Worm (Caenorhabditis elegans): ENCODE results near the gene hsp-60.

Gene hsp-60

ce11 chrIII:1601464-1602169 lies 17.9 kb upstream of the hsp-60 start (continued):
- TF ChIP-seq hrde-1 (tag; optimal IDR thresholded peaks at IDR 0.05; ENCODE audit: borderline replicate concordance) (peak; percentile 56), aptf-2 (GFP tag; conservative IDR thresholded peaks at IDR 0.05) (peak; percentile 78), nfya-2 (GFP tag; IDR thresholded peaks at IDR 0.05) (no peak), egl-18 (GFP tag; IDR thresholded peaks at IDR 0.05) (no peak), nhr-120 (GFP tag; IDR thresholded peaks at IDR 0.05) (0 out of 2 replicates have a peak, but pooled peaks have one; percentile 73), unc-130 (GFP tag; optimal IDR thresholded peaks at IDR 0.05) (peak; percentile 35), zim-3 (tag; optimal IDR thresholded peaks at IDR 0.05) (peak; percentile 79), hlh-12 (tag; optimal IDR thresholded peaks at IDR 0.05) (peak; percentile 48), pha-4 (tag; optimal IDR thresholded peaks at IDR 0.05) (no peak), ztf-25 (GFP tag; IDR thresholded peaks at IDR 0.05) (peak; percentile 97), madf-6 (GFP tag; IDR thresholded peaks at IDR 0.05) (peak; percentile 43)

ce11 chrIII:1602682-1603081 lies 16.9 kb upstream of the hsp-60 start:
- no peak for TF ChIP-seq ama-1 (optimal IDR thresholded peaks at IDR 0.05)
- no peak for TF ChIP-seq ama-1 (GFP tag; optimal IDR thresholded peaks at IDR 0.05)
- peak; percentile 21 for TF ChIP-seq nhr-80 (tag; optimal IDR thresholded peaks at IDR 0.05)
- no peak for TF ChIP-seq lin-35 (GFP tag; optimal IDR thresholded peaks at IDR 0.05)
- TF ChIP-seq unc-62 (GFP tag; optimal IDR thresholded peaks at IDR 0.05): peak; percentile 31
- no peak for TF ChIP-seq Y79H2A.3 (GFP tag; conservative IDR thresholded peaks at IDR 0.05)
- no peak for TF ChIP-seq him-1 (tag; optimal IDR thresholded peaks at IDR 0.05)

- TF ChIP-seq ceh-100 (GFP tag; IDR thresholded peaks at IDR 0.05): no peak
- peak; percentile 53 for TF ChIP-seq athp-1 (tag; optimal IDR thresholded peaks at IDR 0.05)
- no peak for TF ChIP-seq C17E4.6 (GFP tag; IDR thresholded peaks at IDR 0.05)
- no peak for TF ChIP-seq him-1 (tag; optimal IDR thresholded peaks at IDR 0.05)
- peak; percentile 16 for TF ChIP-seq lsl-1 (GFP tag; optimal IDR thresholded peaks at IDR 0.05)
- peak; percentile 61 for TF ChIP-seq B0261.1 (tag; optimal IDR thresholded peaks at IDR 0.05)
- TF ChIP-seq rec-8 (tag; optimal IDR thresholded peaks at IDR 0.05): peak in 1 of 2 experiments; percentile 68
- no peak for TF ChIP-seq tlf-1 (GFP tag; optimal IDR thresholded peaks at IDR 0.05)
- TF ChIP-seq mel-28 (tag; optimal IDR thresholded peaks at IDR 0.05; ENCODE audit: borderline replicate concordance): no peak
- 0 out of 2 replicates have a peak, but pooled peaks have one; percentile 12 for TF ChIP-seq F33H1.4 (GFP tag; IDR thresholded peaks at IDR 0.05)
- peak; percentile 26; the same call in 1 of the 2 replicates for TF ChIP-seq madf-6 (GFP tag; IDR thresholded peaks at IDR 0.05)
- TF ChIP-seq ztf-28 (GFP tag; IDR thresholded peaks at IDR 0.05): 0 out of 2 replicates have a peak, but pooled peaks have one; percentile 37
- peak; percentile 50; the same call in 1 of the 2 replicates for TF ChIP-seq ceh-40 (GFP tag; IDR thresholded peaks at IDR 0.05)
- TF ChIP-seq cebp-1 (GFP tag; IDR thresholded peaks at IDR 0.05): peak; percentile 34; the same call in 1 of the 2 replicates
- TF ChIP-seq cebp-1 (tag; optimal IDR thresholded peaks at IDR 0.05): no peak
- TF ChIP-seq nfya-1 (tag; optimal IDR thresholded peaks at IDR 0.05; ENCODE audit: borderline replicate concordance, insufficient read depth): no peak
- no peak for TF ChIP-seq ccch-3 (GFP tag; optimal IDR thresholded peaks at IDR 0.05)
- TF ChIP-seq hlh-12 (tag; optimal IDR thresholded peaks at IDR 0.05): no peak
- TF ChIP-seq ztf-6 (GFP tag; IDR thresholded peaks at IDR 0.05): no peak
- no peak for TF ChIP-seq nhr-120 (GFP tag; IDR thresholded peaks at IDR 0.05)
- no peak for TF ChIP-seq nfyb-1 (GFP tag; IDR thresholded peaks at IDR 0.05)
- TF ChIP-seq B0035.1 (tag; optimal IDR thresholded peaks at IDR 0.05): no peak
- peak; percentile 40 for TF ChIP-seq hmg-1.2 (GFP tag; IDR thresholded peaks at IDR 0.05)
- no peak for TF ChIP-seq ceh-91 (GFP tag; IDR thresholded peaks at IDR 0.05)
- TF ChIP-seq F10E7.11 (tag; optimal IDR thresholded peaks at IDR 0.05): no peak
- no peak for TF ChIP-seq rcor-1 (GFP tag; IDR thresholded peaks at IDR 0.05)
- no peak for TF ChIP-seq sdz-38 (tag; optimal IDR thresholded peaks at IDR 0.05)
- no peak for TF ChIP-seq dox-1 (GFP tag; IDR thresholded peaks at IDR 0.05)
- TF ChIP-seq K11D2.4 (GFP tag; IDR thresholded peaks at IDR 0.05): no peak
- no peak for TF ChIP-seq atf-7 (tag; optimal IDR thresholded peaks at IDR 0.05)
- TF ChIP-seq lin-54 (GFP tag; optimal IDR thresholded peaks at IDR 0.05): peak; percentile 7
These were observed 15.8 kb upstream of the hsp-60 start for ce11 chrIII:1603776-1604175.

All from whole organism, young adult.